Worm (Caenorhabditis elegans) whole organism, early embryonic: ENCODE results near the gene R102.8.

Experiments
- B0310.2 ChIP-seq: sonication (generic microtip); optimal IDR thresholded peaks from 2 replicates; lab custom pipeline; 2016; ENCODE audit warnings: mild to moderate bottlenecking, missing genetic modification characterization, missing compliant biosample characterization
- F13C5.2 ChIP-seq: sonication (generic microtip); optimal IDR thresholded peaks from 2 replicates; lab custom pipeline; 2017; ENCODE audit warnings: mild to moderate bottlenecking, missing genetic modification characterization, inconsistent platforms, missing compliant biosample characterization
- aly-1 ChIP-seq: sonication (generic microtip); optimal IDR thresholded peaks from 2 replicates; lab custom pipeline; 2016; ENCODE audit warnings: missing genetic modification characterization, missing compliant biosample characterization
- ama-1 ChIP-seq: fragments of 150-350 bp; optimal IDR thresholded peaks from 2 replicates; lab custom pipeline; 2014
- ceh-13 ChIP-seq: fragments of 200-800 bp; sonication (Bioruptor generic); optimal IDR thresholded peaks from 2 replicates; lab custom pipeline; 2018; ENCODE audit warnings: mild to moderate bottlenecking, missing genetic modification characterization, missing compliant biosample characterization
- ceh-36 ChIP-seq: sonication (generic microtip); optimal IDR thresholded peaks from 2 replicates; lab custom pipeline; 2016; ENCODE audit warnings: missing genetic modification characterization, inconsistent platforms, missing compliant biosample characterization
- ets-7 ChIP-seq: sonication (generic microtip); optimal IDR thresholded peaks from 2 replicates; lab custom pipeline; 2016; ENCODE audit warnings: missing genotype, missing genetic modification characterization, missing compliant biosample characterization
- flt-1 ChIP-seq: fragments of 200-800 bp; sonication (Bioruptor generic); IDR thresholded peaks from 2 replicates; pipeline ENCODE4 v1.3.6; 2022; ENCODE audit warnings: missing genetic modification characterization, missing compliant biosample characterization
- hmbx-1 ChIP-seq: sonication (generic microtip); optimal IDR thresholded peaks from 2 replicates; lab custom pipeline; 2016; ENCODE audit warnings: mild to moderate bottlenecking, missing genetic modification characterization, missing compliant biosample characterization
- hmg-4 ChIP-seq: fragments of 200-800 bp; sonication (Bioruptor generic); optimal IDR thresholded peaks from 2 replicates; lab custom pipeline; 2018; ENCODE audit warnings: mild to moderate bottlenecking, missing genetic modification characterization, missing compliant biosample characterization
- hnd-1 ChIP-seq: sonication (generic microtip); optimal IDR thresholded peaks from 2 replicates; lab custom pipeline; 2016; ENCODE audit warnings: missing genetic modification characterization, missing compliant biosample characterization
- pes-1 ChIP-seq: fragments of 200-800 bp; sonication (Bioruptor generic); IDR thresholded peaks from 2 replicates; pipeline ENCODE4 v1.3.6; 2022; ENCODE audit warnings: missing genetic modification reagents, missing genetic modification characterization, missing compliant biosample characterization
- scrt-1 ChIP-seq: fragments of 200-800 bp; sonication (Bioruptor generic); IDR thresholded peaks from 2 replicates; pipeline ENCODE4 v1.3.6; 2022; ENCODE audit warnings: missing genetic modification characterization, missing compliant biosample characterization
- sea-1 ChIP-seq: fragments of 200-800 bp; sonication (Bioruptor generic); conservative IDR thresholded peaks from 2 replicates; pipeline ENCODE4 v1.3.6; 2022; ENCODE audit warnings: missing genetic modification characterization, missing compliant biosample characterization
- tbx-11 ChIP-seq: fragments of 200-800 bp; sonication (Bioruptor generic); IDR thresholded peaks from 2 replicates; pipeline ENCODE4 v1.3.6; 2022; ENCODE audit warnings: missing genetic modification characterization, missing compliant biosample characterization
- tbx-37 ChIP-seq: fragments of 200-800 bp; sonication (Bioruptor generic); conservative IDR thresholded peaks from 2 replicates; pipeline ENCODE4 v1.3.6; 2022; ENCODE audit warnings: missing genetic modification reagents, missing genetic modification characterization, missing compliant biosample characterization
- tra-4 ChIP-seq: sonication (generic microtip); optimal IDR thresholded peaks from 2 replicates; lab custom pipeline; 2017; ENCODE audit warnings: missing genetic modification characterization, missing compliant biosample characterization

The R102.8 gene

ce11 chrIV:10699660-10700059 lies 9.6 kb upstream of the R102.8 start, which contains the start of gene R102.11:
R102.11 (minus strand) TSS chrIV:10699760.
- TF ChIP-seq ama-1 (lab: Kevin White, UChicago) (no peak), aly-1 (tag; lab: Kevin White, UChicago) (no peak), flt-1 (GFP tag; lab: Robert Waterston, UW) (no peak), hnd-1 (no peak), ceh-36 (tag; lab: Kevin White, UChicago) (no peak), B0310.2 (tag; lab: Kevin White, UChicago) (no peak), sea-1 (GFP tag; lab: Robert Waterston, UW) (no peak), hmbx-1 (tag; lab: Kevin White, UChicago) (no peak), tbx-37 (GFP tag; lab: Robert Waterston, UW) (no peak), tbx-11 (GFP tag; lab: Robert Waterston, UW) (no peak)

ce11 chrIV:10699000-10699399 lies 9.0 kb upstream of the R102.8 start:
- TF ChIP-seq ets-7 = no peak
- no peak for TF ChIP-seq pes-1 (GFP tag; lab: Robert Waterston, UW)
- no peak for TF ChIP-seq flt-1 (GFP tag; lab: Robert Waterston, UW)
- no peak for TF ChIP-seq scrt-1 (GFP tag; lab: Robert Waterston, UW)
- TF ChIP-seq tbx-11 (GFP tag; lab: Robert Waterston, UW) = no peak
- no peak for TF ChIP-seq F13C5.2
- TF ChIP-seq tbx-37 (GFP tag; lab: Robert Waterston, UW) = no peak
- TF ChIP-seq ceh-36 (tag; lab: Kevin White, UChicago) = no peak
- no peak for TF ChIP-seq aly-1 (tag; lab: Kevin White, UChicago)
- TF ChIP-seq hmg-4 (GFP tag; lab: Kevin White, UChicago) = no peak
- TF ChIP-seq hnd-1 = no peak
- TF ChIP-seq sea-1 (GFP tag; lab: Robert Waterston, UW) = no peak
- TF ChIP-seq hmbx-1 (tag; lab: Kevin White, UChicago) = no peak

- TF ChIP-seq ceh-13 (GFP tag; lab: Kevin White, UChicago) = no peak
- no peak for TF ChIP-seq pes-1 (GFP tag; lab: Robert Waterston, UW)
- no peak for TF ChIP-seq F13C5.2
- no peak for TF ChIP-seq B0310.2 (tag; lab: Kevin White, UChicago)
- TF ChIP-seq hnd-1 = no peak
- TF ChIP-seq aly-1 (tag; lab: Kevin White, UChicago) = no peak
- no peak for TF ChIP-seq hmg-4 (GFP tag; lab: Kevin White, UChicago)
- no peak for TF ChIP-seq ama-1 (lab: Kevin White, UChicago)
- TF ChIP-seq hmbx-1 (tag; lab: Kevin White, UChicago) = no peak
- no peak for TF ChIP-seq ceh-36 (tag; lab: Kevin White, UChicago)
- TF ChIP-seq ets-7 = no peak
- TF ChIP-seq tra-4 (tag; lab: Kevin White, UChicago) = no peak
- TF ChIP-seq tbx-11 (GFP tag; lab: Robert Waterston, UW) = no peak
Measured at ce11 chrIV:10698486-10698885, 8.4 kb upstream of the R102.8 start.

ce11 chrIV:10697022-10697979 lies 7.3 kb upstream of the R102.8 start, which contains the start of gene allo-1:
allo-1 (minus strand) TSS chrIV:10697072.
- TF ChIP-seq ets-7 (no peak), ama-1 (lab: Kevin White, UChicago) (no peak), scrt-1 (GFP tag; lab: Robert Waterston, UW) (no peak), sea-1 (GFP tag; lab: Robert Waterston, UW) (no peak), tbx-37 (GFP tag; lab: Robert Waterston, UW) (no peak), aly-1 (tag; lab: Kevin White, UChicago) (no peak), ceh-13 (GFP tag; lab: Kevin White, UChicago) (no peak), ceh-36 (tag; lab: Kevin White, UChicago) (no peak), B0310.2 (tag; lab: Kevin White, UChicago) (no peak), pes-1 (GFP tag; lab: Robert Waterston, UW) (no peak), flt-1 (GFP tag; lab: Robert Waterston, UW) (no peak), tbx-11 (GFP tag; lab: Robert Waterston, UW) (no peak), tra-4 (tag; lab: Kevin White, UChicago) (no peak), hnd-1 (no peak), F13C5.2 (no peak)

ce11 chrIV:10695203-10695602 lies 5.2 kb upstream of the R102.8 start, which contains the start of gene R102.4:
R102.4 (minus strand) TSS chrIV:10695303.
- TF ChIP-seq ceh-36 (tag; lab: Kevin White, UChicago) (no peak), ama-1 (lab: Kevin White, UChicago) (no peak), scrt-1 (GFP tag; lab: Robert Waterston, UW) (no peak), pes-1 (GFP tag; lab: Robert Waterston, UW) (no peak), flt-1 (GFP tag; lab: Robert Waterston, UW) (no peak), hmbx-1 (tag; lab: Kevin White, UChicago) (no peak), tra-4 (tag; lab: Kevin White, UChicago) (no peak), ceh-13 (GFP tag; lab: Kevin White, UChicago) (no peak), B0310.2 (tag; lab: Kevin White, UChicago) (no peak), tbx-11 (GFP tag; lab: Robert Waterston, UW) (no peak), ets-7 (no peak)

- TF ChIP-seq pes-1 (GFP tag; lab: Robert Waterston, UW) = no peak
- TF ChIP-seq sea-1 (GFP tag; lab: Robert Waterston, UW) = no peak
- TF ChIP-seq ama-1 (lab: Kevin White, UChicago) = no peak
- TF ChIP-seq ceh-36 (tag; lab: Kevin White, UChicago) = no peak
- no peak for TF ChIP-seq ceh-13 (GFP tag; lab: Kevin White, UChicago)
- TF ChIP-seq aly-1 (tag; lab: Kevin White, UChicago) = no peak
- no peak for TF ChIP-seq hnd-1
- no peak for TF ChIP-seq tra-4 (tag; lab: Kevin White, UChicago)
- TF ChIP-seq F13C5.2 = no peak
- TF ChIP-seq tbx-37 (GFP tag; lab: Robert Waterston, UW) = no peak
- no peak for TF ChIP-seq B0310.2 (tag; lab: Kevin White, UChicago)
- no peak for TF ChIP-seq scrt-1 (GFP tag; lab: Robert Waterston, UW)
- TF ChIP-seq hmg-4 (GFP tag; lab: Kevin White, UChicago) = no peak
- no peak for TF ChIP-seq hmbx-1 (tag; lab: Kevin White, UChicago)
- TF ChIP-seq tbx-11 (GFP tag; lab: Robert Waterston, UW) = no peak
- no peak for TF ChIP-seq flt-1 (GFP tag; lab: Robert Waterston, UW)
Measured at ce11 chrIV:10688972-10689567, 969 bp downstream of the R102.8 start, which contains the start of gene R102.3. R102.3 (plus strand) TSS chrIV:10689517.
